Worm (Caenorhabditis elegans): ENCODE data around the gene col-36.

DNA sequence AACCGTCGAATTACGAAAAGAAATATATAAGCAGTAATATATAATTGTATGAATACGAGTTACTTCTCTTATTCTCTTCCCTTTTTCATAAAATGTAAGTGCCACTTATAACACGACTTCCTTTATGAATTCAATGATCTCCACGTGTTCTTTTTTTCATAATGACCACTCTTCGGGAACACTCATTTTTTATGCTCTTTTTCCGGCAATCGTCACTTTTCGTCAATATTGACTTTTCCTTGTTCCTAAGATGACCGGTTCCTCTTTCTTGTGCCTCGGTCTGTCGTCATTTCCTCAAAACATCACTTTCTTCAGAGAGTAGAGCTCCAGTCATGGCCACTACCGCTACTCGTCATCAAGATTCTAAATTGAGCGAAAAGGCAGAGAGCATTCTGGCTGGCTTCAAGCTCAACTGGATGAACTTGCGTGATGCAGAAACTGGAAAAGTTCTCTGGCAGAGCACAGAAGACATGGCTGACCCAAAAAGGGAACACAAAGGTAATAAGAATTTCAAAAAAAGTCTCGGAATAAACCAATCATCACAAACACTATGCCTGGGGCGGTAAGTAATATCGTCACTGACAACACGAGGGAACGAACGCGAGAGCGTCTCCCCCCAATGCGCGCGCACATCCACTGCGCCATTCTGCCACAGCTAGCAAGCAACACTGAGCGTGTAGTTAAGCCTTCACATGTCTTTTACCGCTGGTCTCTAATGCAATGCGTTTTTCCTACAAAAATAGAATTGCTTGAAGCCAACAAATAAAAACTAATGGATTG is 15.1 kb upstream of the col-36 start, which contains the start of gene pdl-1:
- TF ChIP-seq snpc-4 (tag; optimal IDR thresholded peaks at IDR 0.05): no peak
- peak; percentile 67 for TF ChIP-seq nhr-76 (tag; optimal IDR thresholded peaks at IDR 0.05)
- peak; percentile 94 for TF ChIP-seq ham-2 (GFP tag; optimal IDR thresholded peaks at IDR 0.05)
- peak; percentile 60 for TF ChIP-seq ztf-11 (tag; optimal IDR thresholded peaks at IDR 0.05)
- peak; percentile 21 for TF ChIP-seq nhr-237 (tag; optimal IDR thresholded peaks at IDR 0.05)
- TF ChIP-seq lsy-2 (tag; optimal IDR thresholded peaks at IDR 0.05): peak; percentile 12
- no peak for TF ChIP-seq nhr-12 (tag; optimal IDR thresholded peaks at IDR 0.05)
- no peak for TF ChIP-seq mep-1 (tag; optimal IDR thresholded peaks at IDR 0.05)
- peak; percentile 43 for TF ChIP-seq nhr-28 (tag; optimal IDR thresholded peaks at IDR 0.05)
- peak; percentile 55 for TF ChIP-seq lin-13 (tag; optimal IDR thresholded peaks at IDR 0.05)

Measured in whole organism, mixed stage, embryonic.